Worm (Caenorhabditis elegans) whole organism, L2 larva: ENCODE measurements around the gene srh-88.

Source experiments
- blmp-1 ChIP-seq: sonication (generic microtip); optimal IDR thresholded peaks from 2 replicates; lab custom pipeline; 2017; ENCODE audit warnings: missing genetic modification characterization, mild to moderate bottlenecking, missing compliant biosample characterization, antibody characterized with exemption, moderate library complexity; ENCODE audit not compliant: insufficient read depth
- ceh-82 ChIP-seq: fragments of 150-350 bp; optimal IDR thresholded peaks from 2 replicates; lab custom pipeline; 2014; ENCODE audit warnings: missing biosample characterization, missing genetic modification characterization
- elt-3 ChIP-seq: sonication (generic microtip); optimal IDR thresholded peaks from 2 replicates; lab custom pipeline; 2017; ENCODE audit warnings: missing biosample characterization, missing genetic modification characterization
- fos-1 ChIP-seq: fragments of 150-350 bp; optimal IDR thresholded peaks from 2 replicates; lab custom pipeline; 2014; ENCODE audit warnings: missing biosample characterization, missing genetic modification characterization
- gmeb-1 ChIP-seq: fragments of 150-350 bp; optimal IDR thresholded peaks from 2 replicates; lab custom pipeline; 2014; ENCODE audit warnings: missing biosample characterization, missing genetic modification characterization
- lsy-2 ChIP-seq, 2 experiments: fragments of 150-350 bp in 1 of 2; sonication (generic microtip) in 1 of 2; optimal IDR thresholded peaks; 2 replicates each; lab custom pipeline; 2014 to 2017; ENCODE audit warnings: missing biosample characterization in 2 of 2, missing genetic modification characterization in 2 of 2
- nhr-11 ChIP-seq: fragments of 150-350 bp; optimal IDR thresholded peaks from 2 replicates; lab custom pipeline; 2014; ENCODE audit warnings: missing biosample characterization, missing genetic modification characterization
- nhr-237 ChIP-seq: fragments of 150-350 bp; optimal IDR thresholded peaks from 2 replicates; lab custom pipeline; 2014; ENCODE audit warnings: missing biosample characterization, missing genetic modification characterization
- nhr-77 ChIP-seq: fragments of 150-350 bp; optimal IDR thresholded peaks from 2 replicates; lab custom pipeline; 2014; ENCODE audit warnings: missing biosample characterization, missing genetic modification characterization
- sem-4 ChIP-seq: fragments of 150-350 bp; optimal IDR thresholded peaks from 2 replicates; lab custom pipeline; 2014; ENCODE audit warnings: missing biosample characterization, missing genetic modification reagents, missing genetic modification characterization
- sma-3 ChIP-seq: sonication (generic microtip); optimal IDR thresholded peaks from 2 replicates; lab custom pipeline; 2016; ENCODE audit warnings: missing genetic modification reagents, missing genetic modification characterization, missing compliant biosample characterization
- unc-55 ChIP-seq: fragments of 150-350 bp; sonication (generic microtip); optimal IDR thresholded peaks from 3 replicates; lab custom pipeline; 2014; ENCODE audit warnings: missing biosample characterization, missing genetic modification reagents, missing genetic modification characterization
- ztf-11 ChIP-seq: sonication (generic microtip); optimal IDR thresholded peaks from 2 replicates; lab custom pipeline; 2017; ENCODE audit warnings: missing biosample characterization, missing genetic modification characterization

- TF ChIP-seq gmeb-1 (tag; lab: Kevin White, UChicago) (no peak), elt-3 (tag; lab: Kevin White, UChicago) (no peak), fos-1 (no peak), ztf-11 (tag; lab: Kevin White, UChicago) (no peak), blmp-1 (tag; lab: Kevin White, UChicago) (no peak), ceh-82 (tag; lab: Kevin White, UChicago) (no peak), nhr-237 (no peak), sem-4 (no peak), unc-55 (GFP tag; lab: Kevin White, UChicago) (no peak), nhr-11 (tag; lab: Kevin White, UChicago) (no peak), lsy-2 (tag; optimal IDR thresholded peaks at IDR 0.05; lab: Kevin White, UChicago) (no peak), sma-3 (GFP tag; lab: Kevin White, UChicago) (no peak), nhr-77 (no peak)
Measured at ce11 chrV:3010468-3010867, 45.8 kb upstream of the srh-88 start, which contains the start of gene srw-136.
